Fruit fly (Drosophila melanogaster) whole organism, embryonic: Measurements from ENCODE around the gene CG9747.
A peak's percentile ranks its signal among the peaks of the same experiment; 100 is the strongest.

ENCODE experiments used
- Adf1 ChIP-seq: fragments of 200-800 bp; sonication (Bioruptor generic); IDR thresholded peaks from 2 replicates; pipeline ENCODE4 v1.3.6; 2022; ENCODE audit warnings: missing biosample characterization, missing genetic modification characterization
- Asciz ChIP-seq: fragments of 200-800 bp; sonication (Bioruptor generic); optimal IDR thresholded peaks from 2 replicates; lab custom pipeline; 2017; ENCODE audit warnings: missing biosample characterization, mild to moderate bottlenecking, missing genetic modification characterization, missing genetic modification reagents
- BtbVII ChIP-seq: fragments of 200-800 bp; sonication (Bioruptor generic); optimal IDR thresholded peaks from 3 replicates; lab custom pipeline; 2017; ENCODE audit warnings: missing biosample characterization, mild to moderate bottlenecking, missing genetic modification characterization
- C15 ChIP-seq: fragments of 200-800 bp; sonication (Bioruptor generic); IDR thresholded peaks from 3 replicates; pipeline ENCODE4 v1.3.6; 2022; ENCODE audit warnings: missing biosample characterization, missing genetic modification characterization
- CG10274 ChIP-seq: fragments of 200-800 bp; sonication (Bioruptor generic); optimal IDR thresholded peaks from 3 replicates; lab custom pipeline; 2017; ENCODE audit warnings: missing biosample characterization, mild to moderate bottlenecking, missing genetic modification characterization
- CG10462 ChIP-seq: fragments of 200-800 bp; sonication (Bioruptor generic); optimal IDR thresholded peaks from 2 replicates; lab custom pipeline; 2016; ENCODE audit warnings: missing biosample characterization, missing genetic modification characterization
- CG11085 ChIP-seq: fragments of 200-800 bp; sonication (Bioruptor generic); IDR thresholded peaks from 2 replicates; pipeline ENCODE4 v1.3.6; 2022; ENCODE audit warnings: missing biosample characterization, missing genetic modification characterization
- CG11723 ChIP-seq: fragments of 200-800 bp; sonication (Bioruptor generic); optimal IDR thresholded peaks from 2 replicates; lab custom pipeline; 2017; ENCODE audit warnings: missing biosample characterization, mild to moderate bottlenecking, missing genetic modification characterization
- CG12071 ChIP-seq: fragments of 200-800 bp; sonication (Bioruptor generic); optimal IDR thresholded peaks from 3 replicates; lab custom pipeline; 2018; ENCODE audit warnings: missing biosample characterization, mild to moderate bottlenecking, missing genetic modification characterization
- CG12104 ChIP-seq: fragments of 200-800 bp; sonication (Bioruptor generic); optimal IDR thresholded peaks from 3 replicates; lab custom pipeline; 2016; ENCODE audit warnings: missing biosample characterization, missing genetic modification characterization
- CG12155 ChIP-seq: fragments of 200-800 bp; sonication (Bioruptor generic); optimal IDR thresholded peaks from 3 replicates; lab custom pipeline; 2016; ENCODE audit warnings: missing biosample characterization, missing genetic modification characterization
- CG12299 ChIP-seq: fragments of 200-800 bp; sonication (Bioruptor generic); optimal IDR thresholded peaks from 2 replicates; lab custom pipeline; 2018; ENCODE audit warnings: missing biosample characterization, mild to moderate bottlenecking, missing genetic modification characterization
- CG15269 ChIP-seq: fragments of 200-800 bp; sonication (Bioruptor generic); optimal IDR thresholded peaks from 2 replicates; lab custom pipeline; 2018; ENCODE audit warnings: missing biosample characterization, mild to moderate bottlenecking, missing genetic modification characterization, moderate library complexity
- CG15696 ChIP-seq: fragments of 200-800 bp; sonication (Bioruptor generic); optimal IDR thresholded peaks from 2 replicates; lab custom pipeline; 2019; ENCODE audit warnings: missing biosample characterization, mild to moderate bottlenecking, missing genetic modification characterization, moderate library complexity
- CG17829 ChIP-seq: fragments of 200-800 bp; optimal IDR thresholded peaks from 2 replicates; lab custom pipeline; 2019; ENCODE audit warnings: missing biosample characterization, mild to moderate bottlenecking, missing genetic modification characterization, moderate library complexity
- CG18262 ChIP-seq: fragments of 200-800 bp; optimal IDR thresholded peaks from 3 replicates; lab custom pipeline; 2019; ENCODE audit warnings: missing biosample characterization, mild to moderate bottlenecking, missing genetic modification characterization, moderate library complexity
- CG30403 ChIP-seq: fragments of 200-800 bp; sonication (Bioruptor generic); optimal IDR thresholded peaks from 3 replicates; lab custom pipeline; 2016; ENCODE audit warnings: missing biosample characterization, missing genetic modification characterization
- CG3163 ChIP-seq: fragments of 200-800 bp; sonication (Bioruptor generic); optimal IDR thresholded peaks from 3 replicates; lab custom pipeline; 2016; ENCODE audit warnings: missing biosample characterization, missing genetic modification characterization
- CG32767 ChIP-seq: fragments of 200-800 bp; sonication (Bioruptor generic); IDR thresholded peaks from 2 replicates; pipeline ENCODE4 v1.3.6; 2022; ENCODE audit warnings: missing biosample characterization, missing genetic modification characterization
- CG3407 ChIP-seq: fragments of 200-800 bp; sonication (Bioruptor generic); optimal IDR thresholded peaks from 2 replicates; lab custom pipeline; 2018; ENCODE audit warnings: missing biosample characterization, mild to moderate bottlenecking, missing genetic modification characterization
- CG7357 ChIP-seq: fragments of 200-800 bp; sonication (Bioruptor generic); IDR thresholded peaks from 3 replicates; pipeline ENCODE4 v1.3.6; 2022; ENCODE audit warnings: missing biosample characterization, missing genetic modification characterization
- CG7928 ChIP-seq: fragments of 200-800 bp; sonication (Bioruptor generic); optimal IDR thresholded peaks from 2 replicates; lab custom pipeline; 2017; ENCODE audit warnings: missing biosample characterization, mild to moderate bottlenecking, missing genetic modification characterization
- CG7963 ChIP-seq: fragments of 200-800 bp; sonication (Bioruptor generic); IDR thresholded peaks from 3 replicates; pipeline ENCODE4 v1.3.6; 2022; ENCODE audit warnings: missing biosample characterization, missing genetic modification characterization; ENCODE audit not compliant: partially characterized antibody
- CG8359 ChIP-seq: fragments of 200-800 bp; sonication (Bioruptor generic); optimal IDR thresholded peaks from 2 replicates; lab custom pipeline; 2017; ENCODE audit warnings: missing biosample characterization, mild to moderate bottlenecking, missing genetic modification characterization, borderline replicate concordance
- CG8388 ChIP-seq: fragments of 200-800 bp; sonication (Bioruptor generic); optimal IDR thresholded peaks from 2 replicates; lab custom pipeline; 2019; ENCODE audit warnings: missing biosample characterization, mild to moderate bottlenecking, missing genetic modification characterization, moderate library complexity
- CkIIα-i1 ChIP-seq: fragments of 200-800 bp; sonication (Bioruptor generic); IDR thresholded peaks from 2 replicates; pipeline ENCODE4 v1.3.6; 2022; ENCODE audit warnings: missing biosample characterization, missing genetic modification characterization
- Dll ChIP-seq: fragments of 200-800 bp; sonication (Bioruptor generic); IDR thresholded peaks from 4 replicates; pipeline ENCODE4 v1.3.6; 2022; ENCODE audit warnings: missing biosample characterization, missing genetic modification characterization; ENCODE audit not compliant: partially characterized antibody
- Fer3 ChIP-seq: fragments of 200-800 bp; sonication (Bioruptor generic); optimal IDR thresholded peaks from 2 replicates; lab custom pipeline; 2018; ENCODE audit warnings: missing biosample characterization, mild to moderate bottlenecking, missing genetic modification characterization, moderate library complexity
- HHEX ChIP-seq: fragments of 200-800 bp; sonication (Bioruptor generic); optimal IDR thresholded peaks from 3 replicates; lab custom pipeline; 2017; ENCODE audit warnings: missing biosample characterization, mild to moderate bottlenecking, missing genetic modification characterization, missing genetic modification reagents
- Med ChIP-seq: fragments of 200-800 bp; sonication (Bioruptor generic); peaks from one replicate; lab custom pipeline; 2016; ENCODE audit warnings: missing biosample characterization, missing genetic modification characterization, mild to moderate bottlenecking, inconsistent platforms, moderate library complexity
- Mrtf ChIP-seq: fragments of 200-800 bp; sonication (Bioruptor generic); IDR thresholded peaks from 3 replicates; pipeline ENCODE4 v1.3.6; 2022; ENCODE audit warnings: missing biosample characterization, missing genetic modification characterization
- Rx ChIP-seq: fragments of 200-800 bp; sonication (Bioruptor generic); IDR thresholded peaks from 2 replicates; pipeline ENCODE4 v1.3.6; 2022; ENCODE audit warnings: missing biosample characterization, missing genetic modification characterization
- Scr ChIP-seq: fragments of 200-800 bp; sonication (Bioruptor generic); IDR thresholded peaks from 2 replicates; pipeline ENCODE4 v1.3.6; 2022; ENCODE audit warnings: missing biosample characterization, missing genetic modification characterization; ENCODE audit not compliant: partially characterized antibody
- Taf1 ChIP-seq: fragments of 200-800 bp; sonication (Bioruptor generic); IDR thresholded peaks from 2 replicates; pipeline ENCODE4 v1.3.6; 2022; ENCODE audit warnings: missing biosample characterization, missing genetic modification characterization
- chm ChIP-seq: fragments of 200-800 bp; sonication (Bioruptor generic); IDR thresholded peaks from 2 replicates; pipeline ENCODE4 v1.3.6; 2022; ENCODE audit warnings: missing biosample characterization, missing genetic modification characterization
- disco-r ChIP-seq: fragments of 200-800 bp; sonication (Bioruptor generic); optimal IDR thresholded peaks from 2 replicates; lab custom pipeline; 2016; ENCODE audit warnings: missing biosample characterization, missing genetic modification characterization
- dmrt99B ChIP-seq: fragments of 200-800 bp; sonication (Bioruptor generic); optimal IDR thresholded peaks from 2 replicates; lab custom pipeline; 2018; ENCODE audit warnings: missing biosample characterization, mild to moderate bottlenecking, missing genetic modification characterization, moderate library complexity
- ems ChIP-seq: fragments of 200-800 bp; sonication (Bioruptor generic); optimal IDR thresholded peaks from 3 replicates; lab custom pipeline; 2016; ENCODE audit warnings: missing biosample characterization, missing genetic modification characterization
- fd64A ChIP-seq: fragments of 200-800 bp; sonication (Bioruptor generic); optimal IDR thresholded peaks from 3 replicates; lab custom pipeline; 2018; ENCODE audit warnings: missing biosample characterization, mild to moderate bottlenecking, missing genetic modification characterization
- gcm ChIP-seq: fragments of 200-800 bp; sonication (Bioruptor generic); optimal IDR thresholded peaks from 2 replicates; lab custom pipeline; 2019; ENCODE audit warnings: missing biosample characterization, mild to moderate bottlenecking, missing genetic modification characterization, moderate library complexity
- gsb ChIP-seq: fragments of 200-800 bp; sonication (Bioruptor generic); IDR thresholded peaks from 2 replicates; pipeline ENCODE4 v1.3.6; 2022; ENCODE audit warnings: missing biosample characterization, missing genetic modification characterization
- nmo ChIP-seq: fragments of 200-800 bp; sonication (Bioruptor generic); optimal IDR thresholded peaks from 2 replicates; lab custom pipeline; 2018; ENCODE audit warnings: missing biosample characterization, mild to moderate bottlenecking, missing genetic modification characterization, moderate library complexity
- otp ChIP-seq: fragments of 200-800 bp; sonication (Bioruptor generic); IDR thresholded peaks from 3 replicates; pipeline ENCODE4, ENCODE4 v1.3.6; 2022; ENCODE audit warnings: missing biosample characterization, missing genetic modification characterization
- ranshi ChIP-seq: fragments of 200-800 bp; sonication (Bioruptor generic); IDR thresholded peaks from 2 replicates; pipeline ENCODE4 v1.3.6; 2022; ENCODE audit warnings: missing biosample characterization, missing genetic modification characterization
- rib ChIP-seq: fragments of 200-800 bp; sonication (Bioruptor generic); IDR thresholded peaks from 2 replicates; pipeline ENCODE4 v1.3.6; 2022; ENCODE audit warnings: missing biosample characterization, missing genetic modification characterization
- tap ChIP-seq: fragments of 200-800 bp; optimal IDR thresholded peaks from 3 replicates; lab custom pipeline; 2019; ENCODE audit warnings: missing biosample characterization, mild to moderate bottlenecking, missing genetic modification characterization, moderate library complexity
- zen2 ChIP-seq: fragments of 200-800 bp; sonication (Bioruptor generic); IDR thresholded peaks from 3 replicates; pipeline ENCODE4 v1.3.6; 2022; ENCODE audit warnings: missing biosample characterization, missing genetic modification characterization; ENCODE audit not compliant: partially characterized antibody
- zfh2 ChIP-seq: fragments of 200-800 bp; sonication (Bioruptor generic); optimal IDR thresholded peaks from 2 replicates; lab custom pipeline; 2016; ENCODE audit warnings: missing biosample characterization, missing genetic modification characterization

CG9747 gene

DNA sequence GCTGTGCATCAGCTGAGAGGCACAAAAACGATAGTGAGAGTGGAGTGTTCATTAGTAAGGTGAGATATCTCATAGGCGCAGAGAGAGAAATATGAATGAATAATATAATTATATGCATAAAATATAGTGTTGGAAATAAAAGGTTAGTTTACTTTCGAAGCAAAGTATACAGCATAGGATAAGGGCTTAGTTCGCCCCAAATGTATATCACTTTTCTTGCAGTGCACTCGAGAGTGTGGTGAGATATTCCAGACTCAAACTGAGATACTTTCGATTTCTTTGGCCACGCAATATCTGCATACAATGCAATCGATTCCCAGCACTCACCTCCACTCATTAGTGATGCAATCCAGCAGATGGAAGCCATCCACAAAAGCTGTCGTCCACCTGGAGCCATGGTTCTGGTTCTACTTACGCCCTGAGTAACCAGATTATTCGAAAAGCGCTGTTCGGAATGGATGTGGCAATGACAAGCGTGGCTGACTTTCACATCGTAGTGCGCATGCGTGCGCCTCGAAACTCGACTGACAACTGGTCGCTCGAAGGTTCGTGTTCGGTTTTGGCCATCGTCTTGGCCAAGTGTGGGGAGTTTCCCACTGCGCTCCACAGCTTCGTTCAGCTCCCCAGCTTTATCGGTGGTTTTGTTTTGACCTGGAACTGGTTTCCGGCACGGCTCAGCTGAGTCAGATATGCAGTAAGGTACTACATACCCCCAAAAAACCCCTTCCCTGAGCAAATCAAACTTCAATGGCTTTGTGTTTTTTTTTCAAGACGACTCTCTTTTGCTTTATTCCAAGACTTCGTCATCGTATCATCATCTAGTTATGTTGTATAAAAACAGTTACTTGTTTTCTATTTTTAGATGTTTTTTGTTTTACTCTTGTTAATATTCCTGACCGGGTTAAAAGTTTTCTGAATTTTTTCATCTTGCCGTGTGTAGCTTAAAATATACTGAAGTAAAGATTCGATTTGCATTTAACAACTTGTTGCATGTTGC, 20.1 kb downstream of the CG9747 start, which contains the start of gene Rsod (continued):
- TF ChIP-seq gsb (GFP tag; lab: Robert Waterston, UW) (peak; percentile 55; the same call in 1 of the 2 replicates), Adf1 (no peak), CG18262 (tag; lab: Kevin White, UChicago) (peak; percentile 68), Med (peak; percentile 68), CG3163 (GFP tag; lab: Kevin White, UChicago) (no peak), CG10462 (GFP tag; lab: Kevin White, UChicago) (no peak), CG15269 (peak; percentile 53), tap (tag; lab: Kevin White, UChicago) (peak; percentile 36), CG8388 (peak; percentile 67), CkIIα-i1 (GFP tag; lab: Robert Waterston, UW) (no peak), CG10274 (no peak), nmo (GFP tag; lab: Kevin White, UChicago) (peak; percentile 55), ranshi (GFP tag; lab: Robert Waterston, UW) (peak; percentile 76), CG7928 (GFP tag; lab: Kevin White, UChicago) (no peak), Mrtf (GFP tag; lab: Robert Waterston, UW) (peak; percentile 74), CG30403 (peak; percentile 49), BtbVII (GFP tag; lab: Kevin White, UChicago) (peak; percentile 10), zfh2 (GFP tag; lab: Kevin White, UChicago) (no peak), zen2 (GFP tag; lab: Robert Waterston, UW) (no peak), CG7963 (no peak), gcm (GFP tag; lab: Kevin White, UChicago) (peak; percentile 14), CG12299 (tag; lab: Kevin White, UChicago) (no peak), CG11723 (GFP tag; lab: Kevin White, UChicago) (peak; percentile 36), Rx (GFP tag; lab: Robert Waterston, UW) (peak; percentile 64), C15 (no peak), CG3407 (GFP tag; lab: Kevin White, UChicago) (peak; percentile 51), disco-r (GFP tag; lab: Kevin White, UChicago) (no peak), CG11085 (0 out of 2 replicates have a peak, but pooled peaks have one; percentile 45), HHEX (GFP tag; lab: Kevin White, UChicago) (peak; percentile 38), chm (GFP tag; lab: Robert Waterston, UW) (peak; percentile 42; the same call in 1 of the 2 replicates), CG15696 (tag; lab: Kevin White, UChicago) (no peak), Taf1 (GFP tag; lab: Robert Waterston, UW) (peak; percentile 61), CG12155 (GFP tag; lab: Kevin White, UChicago) (no peak), CG7357 (GFP tag; lab: Robert Waterston, UW) (peak; percentile 56), CG12104 (GFP tag; lab: Kevin White, UChicago) (peak; percentile 28), fd64A (GFP tag; lab: Kevin White, UChicago) (peak; percentile 36), Asciz (peak; percentile 59), ems (GFP tag; lab: Kevin White, UChicago) (no peak), Scr (GFP tag; lab: Robert Waterston, UW) (no peak), CG12071 (GFP tag; lab: Kevin White, UChicago) (peak; percentile 19), Fer3 (tag; lab: Kevin White, UChicago) (peak; percentile 14), rib (GFP tag; lab: Robert Waterston, UW) (no peak), CG32767 (GFP tag; lab: Robert Waterston, UW) (peak; percentile 38; the same call in 1 of the 2 replicates), CG8359 (GFP tag; lab: Kevin White, UChicago) (peak; percentile 25), dmrt99B (peak; percentile 73), CG17829 (peak; percentile 31), otp (peak; percentile 84), Dll (GFP tag; lab: Robert Waterston, UW) (no peak)
